Fruit fly (Drosophila melanogaster) S2 (cell line): ENCODE measurements around the gene Ask1.

ENCODE experiments used
- CG8478 ChIP-seq: fragments of >200 bp; optimal IDR thresholded peaks from 2 replicates; lab custom pipeline; 2018
- CTCF ChIP-seq, 2 experiments: fragments of >200 bp; optimal IDR thresholded peaks; 2 replicates each; lab custom pipeline; 2018

- TF ChIP-seq CG8478 (lab: Kevin White, UChicago) (no peak), CTCF (optimal IDR thresholded peaks at IDR 0.05; lab: Kevin White, UChicago) (no peak)
These were observed 45.8 kb downstream of the Ask1 start, which contains the start of gene CG4462 for dm6 chr3R:19925271-19925670.
